Worm (Caenorhabditis elegans): Measurements from ENCODE around the gene F16F9.1.

ce11 chrX:8440001-8440735 lies 6.0 kb upstream of the F16F9.1 start:
- TF ChIP-seq peb-1 (tag; optimal IDR thresholded peaks at IDR 0.05) (no peak), elt-1 (tag; optimal IDR thresholded peaks at IDR 0.05) (no peak), nhr-10 (tag; optimal IDR thresholded peaks at IDR 0.05) (no peak), sem-4 (tag; optimal IDR thresholded peaks at IDR 0.05) (no peak), Y55F3AM.14 (GFP tag; optimal IDR thresholded peaks at IDR 0.05) (no peak), mdl-1 (tag; optimal IDR thresholded peaks at IDR 0.05) (no peak), skn-1 (tag; optimal IDR thresholded peaks at IDR 0.05) (no peak), gmeb-1 (tag; optimal IDR thresholded peaks at IDR 0.05) (no peak)

All from whole organism, L2 larva.